Worm (Caenorhabditis elegans) whole organism, young adult: ENCODE data around the gene cpr-1.
A peak's percentile ranks its signal among the peaks of the same experiment; 100 is the strongest.
"Not testable (repeated sequence)": the region's sequence is repeated elsewhere in the genome, so short reads cannot be mapped to it uniquely, and the experiment has no call there.

ENCODE experiments used
- B0261.1 ChIP-seq: sonication (generic microtip); optimal IDR thresholded peaks from 2 replicates; lab custom pipeline; 2016; ENCODE audit warnings: mild to moderate bottlenecking, missing genetic modification characterization, moderate library complexity, missing compliant biosample characterization
- B0336.3 ChIP-seq: fragments of 200-800 bp; sonication (Bioruptor generic); IDR thresholded peaks from 2 replicates; pipeline ENCODE4 v1.3.6; 2022; ENCODE audit warnings: missing genetic modification characterization, missing compliant biosample characterization
- C06A6.2 ChIP-seq: fragments of 200-800 bp; sonication (Bioruptor generic); conservative IDR thresholded peaks from 2 replicates; pipeline ENCODE4 v1.3.6; 2022; ENCODE audit warnings: missing genetic modification characterization, missing compliant biosample characterization
- F57A8.1 ChIP-seq: fragments of 200-800 bp; sonication (Bioruptor generic); optimal IDR thresholded peaks from 2 replicates; lab custom pipeline; 2018; ENCODE audit warnings: mild to moderate bottlenecking, missing genetic modification characterization, moderate library complexity, missing compliant biosample characterization
- K12H6.12 ChIP-seq: fragments of 200-800 bp; sonication (Bioruptor generic); optimal IDR thresholded peaks from 2 replicates; lab custom pipeline; 2018; ENCODE audit warnings: mild to moderate bottlenecking, missing genetic modification characterization, missing compliant biosample characterization
- cebp-1 ChIP-seq, 2 experiments: fragments of 200-800 bp in 1 of 2; sonication (Bioruptor generic) in 1 of 2; sonication (generic microtip) in 1 of 2; IDR thresholded peaks in 1 of 2; optimal IDR thresholded peaks in 1 of 2; 2 replicates each; pipeline versions ENCODE4 v1.3.6 to Lab custom; 2017 to 2022; ENCODE audit warnings: missing compliant biosample characterization in 2 of 2, missing genetic modification characterization in 2 of 2, mild to moderate bottlenecking in 1 of 2, missing genetic modification reagents in 1 of 2, moderate library complexity in 1 of 2
- ceh-100 ChIP-seq: fragments of 200-800 bp; sonication (Bioruptor generic); IDR thresholded peaks from 2 replicates; pipeline ENCODE4 v1.3.6; 2022; ENCODE audit warnings: missing genetic modification reagents, missing genetic modification characterization, missing compliant biosample characterization
- ceh-27 ChIP-seq: fragments of 200-800 bp; sonication (Bioruptor generic); optimal IDR thresholded peaks from 2 replicates; lab custom pipeline; 2018; ENCODE audit warnings: mild to moderate bottlenecking, missing genetic modification characterization, moderate library complexity, missing compliant biosample characterization
- ceh-58 ChIP-seq: fragments of 200-800 bp; sonication (Bioruptor generic); IDR thresholded peaks from 2 replicates; pipeline ENCODE4 v1.3.6; 2022; ENCODE audit warnings: missing genetic modification characterization, missing compliant biosample characterization
- ceh-79 ChIP-seq: sonication (generic microtip); optimal IDR thresholded peaks from 2 replicates; lab custom pipeline; 2017; ENCODE audit warnings: mild to moderate bottlenecking, missing genetic modification characterization, missing compliant biosample characterization
- chd-7 ChIP-seq: sonication (generic microtip); optimal IDR thresholded peaks from 2 replicates; lab custom pipeline; 2016; ENCODE audit warnings: mild to moderate bottlenecking, missing genetic modification characterization, moderate library complexity, missing compliant biosample characterization
- egl-44 ChIP-seq: fragments of 200-800 bp; sonication (Bioruptor generic); IDR thresholded peaks from 2 replicates; pipeline ENCODE4 v1.3.6; 2022; ENCODE audit warnings: missing genetic modification reagents, missing genetic modification characterization, missing compliant biosample characterization
- egrh-3 ChIP-seq: fragments of 200-800 bp; sonication (Bioruptor generic); IDR thresholded peaks from 2 replicates; pipeline ENCODE4 v1.3.6; 2022; ENCODE audit warnings: missing genetic modification reagents, missing genetic modification characterization, missing compliant biosample characterization
- hlh-26 ChIP-seq: fragments of 200-800 bp; sonication (Bioruptor generic); conservative IDR thresholded peaks from 2 replicates; pipeline ENCODE4 v1.3.6; 2022; ENCODE audit warnings: missing genetic modification reagents, missing genetic modification characterization, missing compliant biosample characterization
- hmg-20 ChIP-seq: fragments of 200-800 bp; sonication (Bioruptor generic); IDR thresholded peaks from 2 replicates; pipeline ENCODE4 v1.3.6; 2022; ENCODE audit warnings: missing genetic modification reagents, missing genetic modification characterization, missing compliant biosample characterization
- let-526 ChIP-seq: fragments of 200-800 bp; sonication (Bioruptor generic); IDR thresholded peaks from 2 replicates; pipeline ENCODE4 v1.3.6; 2022; ENCODE audit warnings: missing genetic modification reagents, missing genetic modification characterization, missing compliant biosample characterization
- lin-40 ChIP-seq: sonication (generic microtip); optimal IDR thresholded peaks from 2 replicates; lab custom pipeline; 2016; ENCODE audit warnings: missing genetic modification characterization, mild to moderate bottlenecking, missing compliant biosample characterization, missing genotype, missing genetic modification reagents
- lir-1 ChIP-seq: fragments of 200-800 bp; sonication (Bioruptor generic); conservative IDR thresholded peaks from 2 replicates; pipeline ENCODE4 v1.3.6; 2022; ENCODE audit warnings: missing genetic modification reagents, missing genetic modification characterization, missing compliant biosample characterization
- madf-10 ChIP-seq: sonication (generic microtip); optimal IDR thresholded peaks from 2 replicates; lab custom pipeline; 2016; ENCODE audit warnings: mild to moderate bottlenecking, missing genetic modification characterization, missing compliant biosample characterization
- mcd-1 ChIP-seq: fragments of 200-800 bp; sonication (Bioruptor generic); IDR thresholded peaks from 2 replicates; pipeline ENCODE4 v1.3.6; 2022; ENCODE audit warnings: missing genetic modification reagents, missing genetic modification characterization, missing compliant biosample characterization
- mel-28 ChIP-seq: sonication (generic microtip); optimal IDR thresholded peaks from 2 replicates; lab custom pipeline; 2016; ENCODE audit warnings: borderline replicate concordance, mild to moderate bottlenecking, missing genetic modification characterization, missing compliant biosample characterization
- mes-4 ChIP-seq: sonication (generic microtip); optimal IDR thresholded peaks from 2 replicates; lab custom pipeline; 2016; ENCODE audit warnings: missing genotype, missing genetic modification characterization, missing compliant biosample characterization
- nfyb-1 ChIP-seq: fragments of 200-800 bp; sonication (Bioruptor generic); IDR thresholded peaks from 2 replicates; pipeline ENCODE4 v1.3.6; 2022; ENCODE audit warnings: missing genetic modification reagents, missing genetic modification characterization, missing compliant biosample characterization
- nhr-80 ChIP-seq: sonication (generic microtip); optimal IDR thresholded peaks from 2 replicates; lab custom pipeline; 2016; ENCODE audit warnings: missing genetic modification characterization, missing compliant biosample characterization
- repo-1 ChIP-seq: sonication (generic microtip); optimal IDR thresholded peaks from 2 replicates; lab custom pipeline; 2017; ENCODE audit warnings: mild to moderate bottlenecking, missing genetic modification characterization, missing compliant biosample characterization
- snpc-1.3 ChIP-seq: sonication (generic microtip); optimal IDR thresholded peaks from 2 replicates; lab custom pipeline; 2017; ENCODE audit warnings: missing genetic modification characterization, mild to moderate bottlenecking, missing compliant biosample characterization, antibody characterized with exemption, moderate library complexity, missing genotype, missing genetic modification reagents; ENCODE audit not compliant: insufficient read depth
- snpc-4 ChIP-seq, 5 experiments: fragments of 150-350 bp in 1 of 5; sonication (generic microtip) in 4 of 5; optimal IDR thresholded peaks; 2 replicates each; lab custom pipeline; 2014 to 2018; ENCODE audit warnings: missing genetic modification characterization in 5 of 5, missing biosample characterization in 3 of 5, antibody characterized with exemption in 2 of 5, mild to moderate bottlenecking in 2 of 5, missing compliant biosample characterization in 2 of 5, missing genotype in 2 of 5, moderate library complexity in 2 of 5, missing genetic modification reagents in 1 of 5
- somi-1 ChIP-seq: fragments of 200-800 bp; sonication (Bioruptor generic); optimal IDR thresholded peaks from 2 replicates; lab custom pipeline; 2018; ENCODE audit warnings: mild to moderate bottlenecking, missing genetic modification characterization, missing compliant biosample characterization
- zfh-2 ChIP-seq: fragments of 200-800 bp; sonication (Bioruptor generic); conservative IDR thresholded peaks from 2 replicates; pipeline ENCODE4 v1.3.6; 2022; ENCODE audit warnings: missing genetic modification reagents, missing genetic modification characterization, missing compliant biosample characterization
- zim-3 ChIP-seq: sonication (generic microtip); optimal IDR thresholded peaks from 2 replicates; lab custom pipeline; 2017; ENCODE audit warnings: mild to moderate bottlenecking, missing genetic modification characterization, moderate library complexity, missing compliant biosample characterization
- ztf-25 ChIP-seq: fragments of 200-800 bp; sonication (Bioruptor generic); IDR thresholded peaks from 2 replicates; pipeline ENCODE4 v1.3.6; 2022; ENCODE audit warnings: missing genetic modification reagents, missing genetic modification characterization, missing compliant biosample characterization
- ztf-28 ChIP-seq: fragments of 200-800 bp; sonication (Bioruptor generic); IDR thresholded peaks from 2 replicates; pipeline ENCODE4 v1.3.6; 2022; ENCODE audit warnings: missing genetic modification reagents, missing genetic modification characterization, missing compliant biosample characterization

The cpr-1 gene

ce11 chrV:12020026-12020425, 44.7 kb downstream of the cpr-1 start, which contains the start of gene F10C2.3:
F10C2.3 (plus strand) TSS chrV:12020326.
- TF ChIP-seq repo-1 (tag; lab: Kevin White, UChicago); mel-28; B0261.1 (tag; lab: Kevin White, UChicago): not testable (repeated sequence)
- TF ChIP-seq, all 124 proteins: peak for 0; not testable (repeated sequence) for 124

ce11 chrV:12020940-12021339, 45.6 kb downstream of the cpr-1 start:
- peak; percentile 69 for TF ChIP-seq nhr-80 (tag; lab: Kevin White, UChicago)
- no peak for TF ChIP-seq B0336.3 (GFP tag; lab: Robert Waterston, UW)
- TF ChIP-seq, all 124 proteins: peak for 1

- peak; percentile 26 for TF ChIP-seq somi-1 (GFP tag; lab: Kevin White, UChicago)
- 0 out of 2 replicates have a peak, but pooled peaks have one; percentile 7 for TF ChIP-seq ztf-25 (GFP tag; lab: Robert Waterston, UW)
- TF ChIP-seq mes-4 (tag; lab: Kevin White, UChicago) = no peak
- peak; percentile 28; the same call in 1 of the 2 replicates for TF ChIP-seq mcd-1 (GFP tag; lab: Robert Waterston, UW)
- TF ChIP-seq cebp-1 (GFP tag; IDR thresholded peaks at IDR 0.05; lab: Robert Waterston, UW) = 0 out of 2 replicates have a peak, but pooled peaks have one; percentile 49
- peak; percentile 10 for TF ChIP-seq cebp-1 (tag; optimal IDR thresholded peaks at IDR 0.05; lab: Kevin White, UChicago)
- TF ChIP-seq egrh-3 (GFP tag; lab: Robert Waterston, UW) = peak; percentile 93
- TF ChIP-seq lir-1 = no peak
- no peak for TF ChIP-seq let-526 (GFP tag; lab: Robert Waterston, UW)
- TF ChIP-seq ceh-79 (tag; lab: Kevin White, UChicago) = no peak
- no peak for TF ChIP-seq ceh-58
- no peak for TF ChIP-seq F57A8.1 (GFP tag; lab: Kevin White, UChicago)
- TF ChIP-seq madf-10 (tag; lab: Kevin White, UChicago) = peak; percentile 40
- TF ChIP-seq C06A6.2 = 0 out of 2 replicates have a peak, but pooled peaks have one; percentile 12
- peak; percentile 98 for TF ChIP-seq zfh-2 (GFP tag; lab: Robert Waterston, UW)
- 0 out of 2 replicates have a peak, but pooled peaks have one; percentile 42 for TF ChIP-seq B0336.3 (GFP tag; lab: Robert Waterston, UW)
- peak; percentile 14 for TF ChIP-seq ceh-27 (GFP tag; lab: Kevin White, UChicago)
- no peak for TF ChIP-seq hlh-26 (GFP tag; lab: Robert Waterston, UW)
- TF ChIP-seq nfyb-1 (GFP tag; lab: Robert Waterston, UW) = 0 out of 2 replicates have a peak, but pooled peaks have one; percentile 57
- TF ChIP-seq ztf-28 (GFP tag; lab: Robert Waterston, UW) = 0 out of 2 replicates have a peak, but pooled peaks have one; percentile 37
- TF ChIP-seq K12H6.12 (tag; lab: Kevin White, UChicago) = peak; percentile 49
- no peak for TF ChIP-seq snpc-1.3 (tag; lab: Kevin White, UChicago)
- peak; percentile 23 for TF ChIP-seq lin-40 (tag; lab: Kevin White, UChicago)
- TF ChIP-seq zim-3 (tag; lab: Kevin White, UChicago) = no peak
- peak; percentile 38; the same call in 1 of the 2 replicates for TF ChIP-seq ceh-100 (GFP tag; lab: Robert Waterston, UW)
- no peak for TF ChIP-seq snpc-4 (GFP tag; optimal IDR thresholded peaks at IDR 0.05; lab: Kevin White, UChicago)
- TF ChIP-seq snpc-4 (tag; optimal IDR thresholded peaks at IDR 0.05; lab: Kevin White, UChicago) = peak in 1 of 4 experiments; percentile 7
Measured at ce11 chrV:12024273-12024672, 48.9 kb downstream of the cpr-1 start.

- TF ChIP-seq K12H6.12 (tag; lab: Kevin White, UChicago) (peak; percentile 28), hmg-20 (GFP tag; lab: Robert Waterston, UW) (no peak), zfh-2 (GFP tag; lab: Robert Waterston, UW) (peak; percentile 29; the same call in 1 of the 2 replicates), somi-1 (GFP tag; lab: Kevin White, UChicago) (no peak), chd-7 (tag; lab: Kevin White, UChicago) (peak; percentile 15), egl-44 (GFP tag; lab: Robert Waterston, UW) (no peak)
Measured at ce11 chrV:12025683-12026082, 50.3 kb downstream of the cpr-1 start.
